Worm (Caenorhabditis elegans) whole organism, late embryonic: ENCODE measurements around the gene nhr-15.

ENCODE experiments used
- F13H6.1 ChIP-seq: sonication (generic microtip); optimal IDR thresholded peaks from 2 replicates; lab custom pipeline; 2016; ENCODE audit warnings: missing genetic modification characterization, missing compliant biosample characterization
- K02D7.2 ChIP-seq: sonication (generic microtip); optimal IDR thresholded peaks from 2 replicates; lab custom pipeline; 2017; ENCODE audit warnings: mild to moderate bottlenecking, missing genetic modification characterization, missing compliant biosample characterization
- K09A11.1 ChIP-seq: sonication (generic microtip); optimal IDR thresholded peaks from 2 replicates; lab custom pipeline; 2017; ENCODE audit warnings: antibody characterized with exemption, mild to moderate bottlenecking, missing genetic modification characterization, missing compliant biosample characterization; ENCODE audit not compliant: insufficient read depth
- ama-1 ChIP-seq: fragments of 150-350 bp; optimal IDR thresholded peaks from 2 replicates; lab custom pipeline; 2014
- ceh-18 ChIP-seq: sonication (generic microtip); optimal IDR thresholded peaks from 2 replicates; lab custom pipeline; 2016; ENCODE audit warnings: missing genetic modification characterization, missing compliant biosample characterization
- ceh-22 ChIP-seq: sonication (generic microtip); optimal IDR thresholded peaks from 2 replicates; lab custom pipeline; 2017; ENCODE audit warnings: missing biosample characterization, missing genetic modification characterization
- ceh-30 ChIP-seq: fragments of 150-350 bp; optimal IDR thresholded peaks from 2 replicates; lab custom pipeline; 2014; ENCODE audit warnings: missing biosample characterization, missing genetic modification characterization
- ceh-6 ChIP-seq: fragments of 200-800 bp; sonication (Bioruptor generic); optimal IDR thresholded peaks from 2 replicates; lab custom pipeline; 2018; ENCODE audit warnings: mild to moderate bottlenecking, missing genetic modification characterization, missing compliant biosample characterization
- ceh-9 ChIP-seq: sonication (generic microtip); optimal IDR thresholded peaks from 2 replicates; lab custom pipeline; 2016; ENCODE audit warnings: mild to moderate bottlenecking, missing genetic modification characterization, inconsistent platforms, missing compliant biosample characterization
- dmd-4 ChIP-seq: sonication (generic microtip); optimal IDR thresholded peaks from 2 replicates; lab custom pipeline; 2016; ENCODE audit warnings: borderline replicate concordance, missing genetic modification characterization, missing compliant biosample characterization
- elt-2 ChIP-seq: sonication (generic microtip); optimal IDR thresholded peaks from 2 replicates; lab custom pipeline; 2016; ENCODE audit warnings: missing genetic modification reagents, missing genetic modification characterization, missing compliant biosample characterization
- ets-4 ChIP-seq: sonication (generic microtip); optimal IDR thresholded peaks from 2 replicates; lab custom pipeline; 2016; ENCODE audit warnings: missing genetic modification characterization, missing compliant biosample characterization
- fkh-10 ChIP-seq: fragments of 150-350 bp; optimal IDR thresholded peaks from 2 replicates; lab custom pipeline; 2014; ENCODE audit warnings: missing biosample characterization, missing genetic modification reagents, missing genetic modification characterization
- fkh-6 ChIP-seq: sonication (generic microtip); optimal IDR thresholded peaks from 2 replicates; lab custom pipeline; 2016; ENCODE audit warnings: missing genetic modification characterization, missing compliant biosample characterization
- hlh-13 ChIP-seq: fragments of 200-800 bp; sonication (Bioruptor generic); optimal IDR thresholded peaks from 2 replicates; lab custom pipeline; 2018; ENCODE audit warnings: mild to moderate bottlenecking, missing genetic modification characterization, missing compliant biosample characterization
- hlh-30 ChIP-seq: sonication (generic microtip); optimal IDR thresholded peaks from 2 replicates; lab custom pipeline; 2017; ENCODE audit warnings: antibody characterized with exemption, missing genetic modification characterization, missing compliant biosample characterization; ENCODE audit not compliant: insufficient read depth
- hlh-6 ChIP-seq: sonication (generic microtip); optimal IDR thresholded peaks from 2 replicates; lab custom pipeline; 2016; ENCODE audit warnings: missing genotype, missing genetic modification characterization, missing compliant biosample characterization
- hlh-8 ChIP-seq: sonication (generic microtip); optimal IDR thresholded peaks from 2 replicates; lab custom pipeline; 2016; ENCODE audit warnings: missing genotype, missing genetic modification characterization, missing compliant biosample characterization
- lim-6 ChIP-seq: sonication (generic microtip); optimal IDR thresholded peaks from 2 replicates; lab custom pipeline; 2016; ENCODE audit warnings: missing genetic modification characterization, missing compliant biosample characterization
- madf-2 ChIP-seq: sonication (generic microtip); optimal IDR thresholded peaks from 2 replicates; lab custom pipeline; 2017; ENCODE audit warnings: missing genetic modification characterization, missing compliant biosample characterization
- mec-3 ChIP-seq: sonication (generic microtip); optimal IDR thresholded peaks from 2 replicates; lab custom pipeline; 2016; ENCODE audit warnings: borderline replicate concordance, missing genetic modification characterization, missing compliant biosample characterization
- pag-3 ChIP-seq: sonication (generic microtip); optimal IDR thresholded peaks from 2 replicates; lab custom pipeline; 2016; ENCODE audit warnings: missing compliant biosample characterization, missing genetic modification characterization, borderline replicate concordance
- pat-9 ChIP-seq: fragments of 200-800 bp; sonication (Bioruptor generic); optimal IDR thresholded peaks from 2 replicates; lab custom pipeline; 2018; ENCODE audit warnings: mild to moderate bottlenecking, missing genetic modification characterization, moderate library complexity, missing compliant biosample characterization
- pax-1 ChIP-seq: fragments of 150-350 bp; optimal IDR thresholded peaks from 2 replicates; lab custom pipeline; 2014; ENCODE audit warnings: missing biosample characterization, missing genetic modification characterization
- pqm-1 ChIP-seq: sonication (generic microtip); optimal IDR thresholded peaks from 2 replicates; lab custom pipeline; 2016; ENCODE audit warnings: missing genetic modification characterization, missing compliant biosample characterization
- rnt-1 ChIP-seq: sonication (generic microtip); optimal IDR thresholded peaks from 2 replicates; lab custom pipeline; 2016; ENCODE audit warnings: missing genetic modification characterization, missing compliant biosample characterization
- sdc-2 ChIP-seq: sonication (generic microtip); optimal IDR thresholded peaks from 2 replicates; lab custom pipeline; 2016; ENCODE audit warnings: missing genotype, missing genetic modification characterization, missing compliant biosample characterization
- sox-2 ChIP-seq: fragments of 200-800 bp; sonication (Bioruptor generic); IDR thresholded peaks from 2 replicates; pipeline ENCODE4 v1.3.6; 2022; ENCODE audit warnings: missing genetic modification reagents, missing genetic modification characterization, missing compliant biosample characterization
- sox-4 ChIP-seq: sonication (generic microtip); optimal IDR thresholded peaks from 2 replicates; lab custom pipeline; 2017; ENCODE audit warnings: mild to moderate bottlenecking, missing genetic modification characterization, inconsistent platforms, missing compliant biosample characterization
- tbx-7 ChIP-seq: sonication (generic microtip); optimal IDR thresholded peaks from 2 replicates; lab custom pipeline; 2016; ENCODE audit warnings: missing genotype, missing genetic modification characterization, missing compliant biosample characterization
- ttx-3 ChIP-seq: sonication (generic microtip); optimal IDR thresholded peaks from 2 replicates; lab custom pipeline; 2016; ENCODE audit warnings: missing genetic modification reagents, missing genetic modification characterization, missing compliant biosample characterization
- unc-3 ChIP-seq, 2 experiments: fragments of 200-800 bp in 1 of 2; sonication (Bioruptor generic) in 1 of 2; sonication (generic microtip) in 1 of 2; conservative IDR thresholded peaks in 1 of 2; optimal IDR thresholded peaks in 1 of 2; 2 replicates each; pipeline versions ENCODE4 v1.3.6 to Lab custom; 2016 to 2022; ENCODE audit warnings: missing compliant biosample characterization in 2 of 2, missing genetic modification characterization in 2 of 2, missing genetic modification reagents in 1 of 2
- unc-55 ChIP-seq: sonication (generic microtip); optimal IDR thresholded peaks from 2 replicates; lab custom pipeline; 2017; ENCODE audit warnings: missing biosample characterization, missing genetic modification reagents, missing genetic modification characterization
- unc-86 ChIP-seq: sonication (generic microtip); optimal IDR thresholded peaks from 2 replicates; lab custom pipeline; 2016; ENCODE audit warnings: missing genetic modification characterization, missing compliant biosample characterization

nhr-15 gene

ce11 chrV:272837-273236 is 39.7 kb upstream of the nhr-15 start, which contains the start of gene nlp-70:
nlp-70 (minus strand) TSS chrV:272937.
- TF ChIP-seq sdc-2 (tag; lab: Kevin White, UChicago) (no peak), ama-1 (lab: Kevin White, UChicago) (no peak), sox-2 (GFP tag; lab: Robert Waterston, UW) (no peak)

- TF ChIP-seq hlh-13 (GFP tag; lab: Kevin White, UChicago) (no peak), ceh-30 (tag; lab: Kevin White, UChicago) (no peak), ets-4 (tag; lab: Kevin White, UChicago) (no peak), ceh-9 (tag; lab: Kevin White, UChicago) (no peak), hlh-6 (tag; lab: Kevin White, UChicago) (no peak), unc-55 (GFP tag; lab: Kevin White, UChicago) (peak; percentile 70), fkh-6 (tag; lab: Kevin White, UChicago) (no peak), tbx-7 (no peak), ceh-18 (peak; percentile 66), sox-4 (tag; lab: Kevin White, UChicago) (no peak), unc-86 (tag; lab: Kevin White, UChicago) (no peak)
Observed at ce11 chrV:281111-281510, 31.4 kb upstream of the nhr-15 start.

ce11 chrV:281616-282015 is 30.9 kb upstream of the nhr-15 start, which contains the start of gene npr-5:
npr-5 (minus strand) TSS chrV:281716.
- TF ChIP-seq dmd-4 = no peak
- TF ChIP-seq K02D7.2 (tag; lab: Kevin White, UChicago) = no peak
- TF ChIP-seq unc-55 (GFP tag; lab: Kevin White, UChicago) = no peak
- no peak for TF ChIP-seq F13H6.1
- no peak for TF ChIP-seq ttx-3 (tag; lab: Kevin White, UChicago)
- no peak for TF ChIP-seq pax-1 (tag; lab: Kevin White, UChicago)
- TF ChIP-seq ceh-6 (GFP tag; lab: Kevin White, UChicago) = no peak
- no peak for TF ChIP-seq pat-9 (tag; lab: Kevin White, UChicago)
- no peak for TF ChIP-seq unc-3 (GFP tag; conservative IDR thresholded peaks at IDR 0.05; lab: Robert Waterston, UW)
- no peak for TF ChIP-seq unc-3 (tag; optimal IDR thresholded peaks at IDR 0.05; lab: Kevin White, UChicago)
- TF ChIP-seq elt-2 = no peak
- TF ChIP-seq fkh-10 (GFP tag; lab: Kevin White, UChicago) = no peak

- TF ChIP-seq pqm-1 (tag; lab: Kevin White, UChicago) (no peak), hlh-30 (tag; lab: Kevin White, UChicago) (no peak)
Observed at ce11 chrV:283953-284352, 28.6 kb upstream of the nhr-15 start.

ce11 chrV:284808-285207 is 27.7 kb upstream of the nhr-15 start:
- TF ChIP-seq lim-6 = no peak
- no peak for TF ChIP-seq hlh-8
- no peak for TF ChIP-seq mec-3
- TF ChIP-seq K09A11.1 (tag; lab: Kevin White, UChicago) = no peak
- no peak for TF ChIP-seq hlh-6 (tag; lab: Kevin White, UChicago)
- no peak for TF ChIP-seq madf-2
- no peak for TF ChIP-seq unc-86 (tag; lab: Kevin White, UChicago)
- no peak for TF ChIP-seq sox-4 (tag; lab: Kevin White, UChicago)
- TF ChIP-seq pqm-1 (tag; lab: Kevin White, UChicago) = no peak
- no peak for TF ChIP-seq ceh-22 (tag; lab: Kevin White, UChicago)
- peak; percentile 64 for TF ChIP-seq ceh-18
- TF ChIP-seq pag-3 = no peak
- TF ChIP-seq rnt-1 (tag; lab: Kevin White, UChicago) = peak; percentile 23
